Fruit fly (Drosophila melanogaster): Measurements from ENCODE around the gene Snap24.

The Snap24 gene

dm6 chr3R:9777941-9778360 lies 15.0 kb upstream of the Snap24 start, which contains the start of gene RpS29 (continued):
- TF ChIP-seq Sin3A (optimal IDR thresholded peaks at IDR 0.05) (peak; percentile 87), Lhr (GFP tag; optimal IDR thresholded peaks at IDR 0.05) (peak; percentile 90), en (GFP tag; optimal IDR thresholded peaks at IDR 0.05) (peak; percentile 59), Hmr (GFP tag; optimal IDR thresholded peaks at IDR 0.05) (peak; percentile 94), lola (GFP tag; optimal IDR thresholded peaks at IDR 0.05) (peak in 1 of 3 experiments; percentile 39), CG34224 (GFP tag; IDR thresholded peaks at IDR 0.05; ENCODE audit: partially characterized antibody) (peak; percentile 93), CG15073 (GFP tag; optimal IDR thresholded peaks at IDR 0.05) (no peak), Abd-B (GFP tag; optimal IDR thresholded peaks at IDR 0.05) (peak; percentile 40), grn (GFP tag; optimal IDR thresholded peaks at IDR 0.05) (peak; percentile 61), ERR (GFP tag; optimal IDR thresholded peaks at IDR 0.05) (peak; percentile 85), CG7987 (GFP tag; optimal IDR thresholded peaks at IDR 0.05) (peak; percentile 90), CG15011 (GFP tag; optimal IDR thresholded peaks at IDR 0.05) (peak; percentile 49), dysf (GFP tag; IDR thresholded peaks at IDR 0.05) (peak; percentile 80), HmgZ (tag; optimal IDR thresholded peaks at IDR 0.05) (peak; percentile 95), row (GFP tag; IDR thresholded peaks at IDR 0.05) (peak; percentile 75), CG10543 (GFP tag; optimal IDR thresholded peaks at IDR 0.05) (peak; percentile 93), CG11093 (GFP tag; IDR thresholded peaks at IDR 0.05) (no peak), CG3995 (GFP tag; optimal IDR thresholded peaks at IDR 0.05) (peak; percentile 74), Trl (optimal IDR thresholded peaks at IDR 0.05) (no peak), Trl (GFP tag; optimal IDR thresholded peaks at IDR 0.05) (peak; percentile 91), CG1647 (GFP tag; optimal IDR thresholded peaks at IDR 0.05) (peak; percentile 84), Dip2 (GFP tag; IDR thresholded peaks at IDR 0.05) (no peak), CG6254 (GFP tag; optimal IDR thresholded peaks at IDR 0.05) (no peak), CG2875 (GFP tag; optimal IDR thresholded peaks at IDR 0.05) (peak; percentile 43), hb (GFP tag; IDR thresholded peaks at IDR 0.05; ENCODE audit: partially characterized antibody) (peak; percentile 89), CG1529 (GFP tag; optimal IDR thresholded peaks at IDR 0.05) (peak; percentile 32), CG32767 (GFP tag; IDR thresholded peaks at IDR 0.05) (peak; percentile 57; the same call in 1 of the 2 replicates), maf-S (GFP tag; optimal IDR thresholded peaks at IDR 0.05) (peak; percentile 84), CG10267 (tag; optimal IDR thresholded peaks at IDR 0.05) (peak; percentile 84), trh (GFP tag; optimal IDR thresholded peaks at IDR 0.05) (peak; percentile 53), Doc2 (GFP tag; IDR thresholded peaks at IDR 0.05) (no peak), pzg (GFP tag; optimal IDR thresholded peaks at IDR 0.05) (peak; percentile 100), CG13287 (GFP tag; IDR thresholded peaks at IDR 0.05; ENCODE audit: partially characterized antibody) (peak; percentile 97), az2 (GFP tag; optimal IDR thresholded peaks at IDR 0.05) (peak; percentile 69), pfk (GFP tag; optimal IDR thresholded peaks at IDR 0.05) (peak; percentile 77), CG10321 (GFP tag; IDR thresholded peaks at IDR 0.05) (peak; percentile 54; the same call in 1 of the 2 replicates), amos (GFP tag; IDR thresholded peaks at IDR 0.05; ENCODE audit: partially characterized antibody) (peak; percentile 99), Hsf (GFP tag; optimal IDR thresholded peaks at IDR 0.05) (peak; percentile 86), tna (GFP tag; IDR thresholded peaks at IDR 0.05; ENCODE audit: partially characterized antibody) (peak; percentile 86), Side (GFP tag; optimal IDR thresholded peaks at IDR 0.05) (peak; percentile 86), Opbp (GFP tag; IDR thresholded peaks at IDR 0.05; ENCODE audit: partially characterized antibody) (peak; percentile 97), CG10431 (GFP tag; optimal IDR thresholded peaks at IDR 0.05) (peak; percentile 70), CG1792 (GFP tag; optimal IDR thresholded peaks at IDR 0.05) (peak; percentile 81), CG1024 (GFP tag; IDR thresholded peaks at IDR 0.05) (peak; percentile 64), CG13624 (GFP tag; optimal IDR thresholded peaks at IDR 0.05) (peak; percentile 92), Lim3 (GFP tag; IDR thresholded peaks at IDR 0.05) (peak; percentile 46; the same call in 1 of the 2 replicates), CG7357 (GFP tag; IDR thresholded peaks at IDR 0.05) (no peak), gcm (GFP tag; optimal IDR thresholded peaks at IDR 0.05) (peak; percentile 74), CG17568 (GFP tag; optimal IDR thresholded peaks at IDR 0.05) (no peak), CG1602 (GFP tag; optimal IDR thresholded peaks at IDR 0.05) (peak; percentile 64), hbn (GFP tag; IDR thresholded peaks at IDR 0.05; ENCODE audit: partially characterized antibody) (peak; percentile 96)

Data from whole organism, embryonic.